Worm (Caenorhabditis elegans): ENCODE measurements around the gene T28C6.7.

ce11 chrIV:8796246-8796645 lies 31.4 kb upstream of the T28C6.7 start:
- no peak for TF ChIP-seq nhr-28 (tag; optimal IDR thresholded peaks at IDR 0.05)
- TF ChIP-seq pha-4 (tag; optimal IDR thresholded peaks at IDR 0.05), result no peak
- no peak for TF ChIP-seq snpc-4 (tag; optimal IDR thresholded peaks at IDR 0.05)
- TF ChIP-seq elt-3 (tag; optimal IDR thresholded peaks at IDR 0.05), result no peak
- TF ChIP-seq sem-2 (GFP tag; optimal IDR thresholded peaks at IDR 0.05), result no peak
- TF ChIP-seq nhr-2 (tag; optimal IDR thresholded peaks at IDR 0.05), result no peak
- TF ChIP-seq ztf-11 (tag; optimal IDR thresholded peaks at IDR 0.05), result no peak
- no peak for TF ChIP-seq nhr-237 (tag; optimal IDR thresholded peaks at IDR 0.05)
- TF ChIP-seq flh-1 (GFP tag; optimal IDR thresholded peaks at IDR 0.05), result no peak
- no peak for TF ChIP-seq nhr-76 (tag; optimal IDR thresholded peaks at IDR 0.05)
- no peak for TF ChIP-seq tbx-8 (GFP tag; optimal IDR thresholded peaks at IDR 0.05)
- no peak for TF ChIP-seq lsy-2 (tag; optimal IDR thresholded peaks at IDR 0.05)
- no peak for TF ChIP-seq ceh-39 (tag; optimal IDR thresholded peaks at IDR 0.05)
